Worm (Caenorhabditis elegans) whole organism, L2 larva: Measurements from ENCODE around the gene F46B6.4.
A peak's percentile ranks its signal among the peaks of the same experiment; 100 is the strongest.

Source experiments
- R02D3.7 ChIP-seq: fragments of 150-350 bp; optimal IDR thresholded peaks from 2 replicates; lab custom pipeline; 2014; ENCODE audit warnings: missing biosample characterization, missing genetic modification characterization
- Y55F3AM.14 ChIP-seq: fragments of 200-800 bp; sonication (Bioruptor generic); optimal IDR thresholded peaks from 2 replicates; lab custom pipeline; 2018; ENCODE audit warnings: mild to moderate bottlenecking, missing genetic modification characterization, missing compliant biosample characterization
- ZK546.5 ChIP-seq: sonication (generic microtip); optimal IDR thresholded peaks from 2 replicates; lab custom pipeline; 2017; ENCODE audit warnings: missing biosample characterization, missing genetic modification characterization
- aly-2 ChIP-seq: fragments of 150-350 bp; optimal IDR thresholded peaks from 2 replicates; lab custom pipeline; 2014; ENCODE audit warnings: missing biosample characterization, missing genetic modification characterization
- ama-1 ChIP-seq: fragments of 150-350 bp; optimal IDR thresholded peaks from 2 replicates; lab custom pipeline; 2018; ENCODE audit warnings: inconsistent platforms
- ceh-16 ChIP-seq: fragments of 150-350 bp; optimal IDR thresholded peaks from 2 replicates; lab custom pipeline; 2014; ENCODE audit warnings: missing biosample characterization, missing genetic modification characterization
- ceh-82 ChIP-seq: fragments of 150-350 bp; optimal IDR thresholded peaks from 2 replicates; lab custom pipeline; 2014; ENCODE audit warnings: missing biosample characterization, missing genetic modification characterization
- crh-2 ChIP-seq: sonication (generic microtip); optimal IDR thresholded peaks from 2 replicates; lab custom pipeline; 2017; ENCODE audit warnings: missing biosample characterization, missing genetic modification characterization
- elt-1 ChIP-seq: fragments of 150-350 bp; optimal IDR thresholded peaks from 2 replicates; lab custom pipeline; 2014; ENCODE audit warnings: missing biosample characterization, missing genetic modification characterization
- fos-1 ChIP-seq: fragments of 150-350 bp; optimal IDR thresholded peaks from 2 replicates; lab custom pipeline; 2014; ENCODE audit warnings: missing biosample characterization, missing genetic modification characterization
- gmeb-1 ChIP-seq: fragments of 150-350 bp; optimal IDR thresholded peaks from 2 replicates; lab custom pipeline; 2014; ENCODE audit warnings: missing biosample characterization, missing genetic modification characterization
- lin-11 ChIP-seq: fragments of 150-350 bp; sonication (generic microtip); optimal IDR thresholded peaks from 2 replicates; lab custom pipeline; 2014; ENCODE audit warnings: missing biosample characterization, missing genetic modification characterization, inconsistent platforms, mixed read lengths
- lin-13 ChIP-seq: fragments of 150-350 bp; optimal IDR thresholded peaks from 2 replicates; lab custom pipeline; 2014; ENCODE audit warnings: missing biosample characterization, missing genetic modification reagents, missing genetic modification characterization
- lin-39 ChIP-seq: fragments of 150-350 bp; optimal IDR thresholded peaks from 2 replicates; lab custom pipeline; 2014; ENCODE audit warnings: missing biosample characterization, missing genetic modification reagents, missing genetic modification characterization
- lsy-2 ChIP-seq, 2 experiments: fragments of 150-350 bp in 1 of 2; sonication (generic microtip) in 1 of 2; optimal IDR thresholded peaks; 2 replicates each; lab custom pipeline; 2014 to 2017; ENCODE audit warnings: missing biosample characterization in 2 of 2, missing genetic modification characterization in 2 of 2
- mbf-1 ChIP-seq: sonication (generic microtip); optimal IDR thresholded peaks from 2 replicates; lab custom pipeline; 2017; ENCODE audit warnings: missing biosample characterization, missing genetic modification characterization
- mdl-1 ChIP-seq, 2 experiments: fragments of 150-350 bp in 1 of 2; sonication (generic microtip) in 1 of 2; optimal IDR thresholded peaks; 2 replicates each; lab custom pipeline; 2017; ENCODE audit warnings: missing biosample characterization in 2 of 2, missing genetic modification characterization in 2 of 2
- nhr-10 ChIP-seq: sonication (generic microtip); optimal IDR thresholded peaks from 2 replicates; lab custom pipeline; 2017; ENCODE audit warnings: missing biosample characterization, missing genetic modification characterization
- nhr-12 ChIP-seq: fragments of 150-350 bp; optimal IDR thresholded peaks from 2 replicates; lab custom pipeline; 2014; ENCODE audit warnings: missing biosample characterization, missing genetic modification characterization
- nhr-129 ChIP-seq: fragments of 150-350 bp; optimal IDR thresholded peaks from 2 replicates; lab custom pipeline; 2014; ENCODE audit warnings: missing biosample characterization, missing genetic modification characterization
- nhr-21 ChIP-seq: fragments of 150-350 bp; optimal IDR thresholded peaks from 2 replicates; lab custom pipeline; 2014; ENCODE audit warnings: missing biosample characterization, missing genetic modification characterization
- nhr-23 ChIP-seq: fragments of 150-350 bp; optimal IDR thresholded peaks from 2 replicates; lab custom pipeline; 2014; ENCODE audit warnings: missing biosample characterization, missing genetic modification reagents, missing genetic modification characterization
- nhr-237 ChIP-seq: fragments of 150-350 bp; optimal IDR thresholded peaks from 2 replicates; lab custom pipeline; 2014; ENCODE audit warnings: missing biosample characterization, missing genetic modification characterization
- nhr-25 ChIP-seq: fragments of 150-350 bp; sonication (generic microtip); optimal IDR thresholded peaks from 3 replicates; lab custom pipeline; 2014; ENCODE audit warnings: missing biosample characterization, missing genetic modification characterization
- nhr-6 ChIP-seq: fragments of 150-350 bp; optimal IDR thresholded peaks from 2 replicates; lab custom pipeline; 2014; ENCODE audit warnings: missing biosample characterization, missing genetic modification characterization
- peb-1 ChIP-seq: fragments of 150-350 bp; optimal IDR thresholded peaks from 2 replicates; lab custom pipeline; 2014; ENCODE audit warnings: missing biosample characterization, missing genetic modification characterization
- sem-4 ChIP-seq: fragments of 150-350 bp; optimal IDR thresholded peaks from 2 replicates; lab custom pipeline; 2014; ENCODE audit warnings: missing biosample characterization, missing genetic modification reagents, missing genetic modification characterization
- sma-9 ChIP-seq, 2 experiments: fragments of 150-350 bp in 1 of 2; sonication (generic microtip) in 1 of 2; optimal IDR thresholded peaks; 2 replicates each; lab custom pipeline; 2014 to 2016; ENCODE audit warnings: missing genetic modification characterization in 2 of 2, mild to moderate bottlenecking in 1 of 2, missing biosample characterization in 1 of 2, missing compliant biosample characterization in 1 of 2, missing genetic modification reagents in 1 of 2, moderate library complexity in 1 of 2
- snpc-4 ChIP-seq: fragments of 150-350 bp; optimal IDR thresholded peaks from 2 replicates; lab custom pipeline; 2014; ENCODE audit warnings: missing biosample characterization, missing genetic modification characterization
- unc-39 ChIP-seq: fragments of 150-350 bp; optimal IDR thresholded peaks from 2 replicates; lab custom pipeline; 2014; ENCODE audit warnings: missing biosample characterization, missing genetic modification characterization
- unc-55 ChIP-seq: fragments of 150-350 bp; sonication (generic microtip); optimal IDR thresholded peaks from 3 replicates; lab custom pipeline; 2014; ENCODE audit warnings: missing biosample characterization, missing genetic modification reagents, missing genetic modification characterization
- ztf-1 ChIP-seq: fragments of 200-800 bp; sonication (Bioruptor generic); conservative IDR thresholded peaks from 2 replicates; pipeline ENCODE4 v1.3.6; 2022; ENCODE audit warnings: missing genetic modification characterization, missing compliant biosample characterization
- ztf-4 ChIP-seq: fragments of 150-350 bp; optimal IDR thresholded peaks from 2 replicates; lab custom pipeline; 2014; ENCODE audit warnings: missing biosample characterization, missing genetic modification characterization

Gene F46B6.4

DNA sequence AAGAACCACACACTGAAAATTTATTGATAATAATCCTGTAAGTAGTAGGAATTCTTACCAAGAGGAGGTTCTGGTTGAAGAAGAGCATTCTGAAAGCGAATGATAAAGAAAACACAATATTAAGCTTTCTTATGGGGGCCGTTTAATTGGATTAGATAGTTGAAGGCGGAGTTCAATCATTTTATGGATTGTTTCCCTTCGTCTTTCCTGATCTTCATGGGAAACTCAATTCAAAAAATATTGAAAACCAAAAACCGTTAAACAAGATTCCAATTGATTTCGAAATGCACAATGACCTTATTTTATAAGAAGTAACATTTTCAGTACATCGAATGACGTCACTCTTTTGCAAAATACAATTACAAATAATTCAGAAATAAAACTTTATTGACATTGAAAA lies 19.8 kb upstream of the F46B6.4 start, which contains the start of gene F46B6.13:
TSS of gene F46B6.13 (minus strand) at position 101 of the 400 bp plus-strand sequence.
- TF ChIP-seq gmeb-1 (tag; lab: Kevin White, UChicago) (no peak), fos-1 (tag; lab: Kevin White, UChicago) (no peak)

DNA sequence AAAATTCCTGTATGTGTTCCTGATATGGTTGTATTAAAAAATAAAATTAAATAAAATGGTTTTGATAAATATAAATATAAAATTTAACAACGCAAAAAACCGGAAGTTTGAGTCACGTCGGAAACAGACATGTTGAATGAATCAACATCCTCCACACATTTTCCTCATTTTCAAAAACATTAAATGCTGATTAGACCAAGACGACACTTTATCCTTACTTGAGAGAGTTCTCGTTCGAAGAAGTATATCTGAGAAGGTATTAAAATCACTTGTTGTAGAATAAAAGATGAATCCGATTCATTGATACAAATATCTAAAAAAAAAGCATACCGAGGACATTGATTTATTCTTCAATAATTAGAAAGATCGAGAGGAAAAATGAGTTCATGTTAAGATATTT lies 18.9 kb upstream of the F46B6.4 start:
- TF ChIP-seq fos-1 (tag; lab: Kevin White, UChicago) (no peak), mbf-1 (tag; lab: Kevin White, UChicago) (no peak), lin-13 (no peak), sem-4 (tag; lab: Kevin White, UChicago) (no peak), ZK546.5 (tag; lab: Kevin White, UChicago) (no peak), nhr-12 (tag; lab: Kevin White, UChicago) (no peak), unc-55 (GFP tag; lab: Kevin White, UChicago) (no peak), mdl-1 (tag; optimal IDR thresholded peaks at IDR 0.05; lab: Kevin White, UChicago) (no peak), nhr-237 (tag; lab: Kevin White, UChicago) (no peak), nhr-6 (no peak), lin-39 (no peak), nhr-129 (tag; lab: Kevin White, UChicago) (no peak), peb-1 (no peak), sma-9 (GFP tag; optimal IDR thresholded peaks at IDR 0.05; lab: Kevin White, UChicago) (no peak), sma-9 (tag; optimal IDR thresholded peaks at IDR 0.05; lab: Kevin White, UChicago) (no peak), crh-2 (tag; lab: Kevin White, UChicago) (no peak), ama-1 (lab: Kevin White, UChicago) (no peak), nhr-21 (tag; lab: Kevin White, UChicago) (no peak), unc-39 (tag; lab: Kevin White, UChicago) (no peak), ztf-1 (GFP tag; lab: Robert Waterston, UW) (no peak), nhr-23 (tag; lab: Kevin White, UChicago) (no peak)
- TF ChIP-seq, all 48 proteins: peak for 0

DNA sequence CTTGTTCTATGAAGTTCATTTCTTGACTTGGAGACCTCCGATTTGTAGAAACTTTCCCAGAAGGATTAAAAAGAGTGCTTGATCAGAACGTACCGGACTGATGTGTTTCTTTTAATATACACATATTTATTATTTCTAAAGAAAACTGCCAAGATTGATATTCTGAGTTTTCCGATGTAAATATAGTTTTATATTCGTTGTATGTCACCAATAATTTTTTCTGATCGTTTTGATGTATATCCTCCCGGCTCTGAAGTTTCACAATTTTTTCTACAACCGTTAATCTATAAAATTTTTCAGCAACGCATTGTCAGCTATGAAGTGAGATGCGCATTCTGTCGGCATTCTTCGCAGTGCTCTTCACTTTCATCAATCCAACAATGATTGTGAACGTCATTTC lies 17.2 kb upstream of the F46B6.4 start, which contains the start of gene F46B6.9:
TSS of gene F46B6.9 (plus strand) at position 301 of the 400 bp plus-strand sequence.
- TF ChIP-seq nhr-10, result no peak
- no peak for TF ChIP-seq ztf-4 (tag; lab: Kevin White, UChicago)
- no peak for TF ChIP-seq ceh-82
- no peak for TF ChIP-seq peb-1
- no peak for TF ChIP-seq lsy-2 (tag; optimal IDR thresholded peaks at IDR 0.05; lab: Kevin White, UChicago)
- TF ChIP-seq Y55F3AM.14 (GFP tag; lab: Kevin White, UChicago), result no peak
- TF ChIP-seq ceh-16 (tag; lab: Kevin White, UChicago), result no peak
- no peak for TF ChIP-seq aly-2
- no peak for TF ChIP-seq nhr-25 (tag; lab: Kevin White, UChicago)
- TF ChIP-seq lin-13, result no peak

DNA sequence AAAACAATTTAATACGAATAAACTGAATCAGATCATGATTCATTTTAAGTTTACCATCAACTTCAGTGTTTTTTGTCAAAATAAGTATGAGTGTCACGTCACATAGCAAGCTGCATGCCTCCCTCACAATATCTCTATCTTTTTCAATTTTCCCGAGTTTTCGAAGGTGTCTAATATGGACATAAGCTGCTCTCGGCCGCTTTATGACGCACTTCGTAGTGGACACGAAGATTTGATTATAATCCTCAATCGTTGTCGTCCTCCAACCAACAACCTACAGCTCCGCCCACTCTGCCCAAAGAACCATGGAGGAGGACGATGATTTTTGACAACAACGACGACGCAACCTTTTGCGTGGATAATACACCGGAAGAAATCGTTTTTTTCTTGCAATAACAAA lies 16.7 kb upstream of the F46B6.4 start:
- TF ChIP-seq lin-11, result peak; percentile 20
- no peak for TF ChIP-seq nhr-6

DNA sequence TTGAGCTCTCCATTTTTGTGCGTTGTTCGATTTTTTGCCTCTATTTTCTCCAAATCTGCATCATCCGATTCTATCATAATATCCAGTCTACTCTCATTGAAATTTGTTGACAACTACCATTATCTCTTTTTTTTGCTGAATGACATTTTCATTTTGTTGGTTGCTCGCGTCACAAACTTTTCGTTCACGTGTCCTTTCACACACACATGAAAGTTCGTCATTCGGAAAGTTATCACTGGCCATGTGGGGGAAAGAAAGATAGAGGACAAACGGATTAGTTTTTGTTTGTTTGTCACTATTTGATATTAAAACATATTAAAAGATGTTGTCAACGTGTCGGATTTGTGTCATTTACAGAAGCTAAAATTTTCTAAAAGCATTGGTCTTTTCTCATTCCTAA lies 15.7 kb upstream of the F46B6.4 start:
- TF ChIP-seq sma-9 (GFP tag; optimal IDR thresholded peaks at IDR 0.05; lab: Kevin White, UChicago) (peak; percentile 9), sma-9 (tag; optimal IDR thresholded peaks at IDR 0.05; lab: Kevin White, UChicago) (no peak), elt-1 (tag; lab: Kevin White, UChicago) (no peak)
- TF ChIP-seq, all 48 proteins: peak for 1

DNA sequence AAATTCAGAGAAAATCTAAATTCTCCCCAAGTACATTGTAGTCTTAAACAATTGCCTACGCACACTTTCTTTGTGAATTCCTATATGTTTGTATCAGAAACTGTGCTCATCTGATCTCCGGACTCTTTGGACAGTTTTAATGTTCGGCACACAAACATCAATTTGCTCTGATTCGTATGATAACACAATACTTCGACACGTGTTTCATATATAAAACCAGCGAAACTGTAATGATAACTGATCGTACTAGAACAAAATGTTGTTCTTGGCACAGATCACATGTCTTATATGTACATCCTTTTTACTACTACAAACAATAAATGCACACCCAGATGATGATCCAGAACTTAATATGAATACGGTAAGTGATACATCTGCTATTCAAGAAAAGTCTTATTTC lies 12.0 kb upstream of the F46B6.4 start, which contains the start of gene lipl-2:
TSS of gene lipl-2 (plus strand) at position 236 of the 400 bp plus-strand sequence.
- TF ChIP-seq sma-9 (GFP tag; optimal IDR thresholded peaks at IDR 0.05; lab: Kevin White, UChicago) (peak; percentile 31), sma-9 (tag; optimal IDR thresholded peaks at IDR 0.05; lab: Kevin White, UChicago) (no peak), fos-1 (tag; lab: Kevin White, UChicago) (peak; percentile 26), mdl-1 (tag; optimal IDR thresholded peaks at IDR 0.05; lab: Kevin White, UChicago) (no peak), R02D3.7 (tag; lab: Kevin White, UChicago) (no peak), unc-39 (tag; lab: Kevin White, UChicago) (no peak), sem-4 (tag; lab: Kevin White, UChicago) (no peak), snpc-4 (no peak), crh-2 (tag; lab: Kevin White, UChicago) (peak; percentile 25)
